Worm (Caenorhabditis elegans) whole organism, mixed stage, embryonic: Measurements from ENCODE around the gene skr-6.
"Not testable (repeated sequence)": the region's sequence is repeated elsewhere in the genome, so short reads cannot be mapped to it uniquely, and the experiment has no call there.

Experiments used
- M03D4.4 ChIP-seq: sonication (generic microtip); optimal IDR thresholded peaks from 2 replicates; lab custom pipeline; 2017; ENCODE audit warnings: mild to moderate bottlenecking, missing genetic modification characterization, missing compliant biosample characterization
- bed-3 ChIP-seq: fragments of 200-800 bp; sonication (Bioruptor generic); optimal IDR thresholded peaks from 3 replicates; lab custom pipeline; 2018; ENCODE audit warnings: mild to moderate bottlenecking, missing genetic modification characterization, moderate library complexity, missing compliant biosample characterization
- blmp-1 ChIP-seq: fragments of 150-350 bp; optimal IDR thresholded peaks from 2 replicates; lab custom pipeline; 2014; ENCODE audit warnings: missing biosample characterization, missing genetic modification characterization
- ceh-39 ChIP-seq: fragments of 150-350 bp; optimal IDR thresholded peaks from 2 replicates; lab custom pipeline; 2014; ENCODE audit warnings: missing biosample characterization, missing genetic modification characterization
- ceh-43 ChIP-seq: fragments of 200-800 bp; sonication (Bioruptor generic); optimal IDR thresholded peaks from 2 replicates; lab custom pipeline; 2018; ENCODE audit warnings: mild to moderate bottlenecking, missing genetic modification characterization, moderate library complexity, missing compliant biosample characterization
- ceh-83 ChIP-seq: fragments of 200-800 bp; sonication (Bioruptor generic); optimal IDR thresholded peaks from 2 replicates; lab custom pipeline; 2018; ENCODE audit warnings: mild to moderate bottlenecking, missing genetic modification characterization, missing compliant biosample characterization
- ces-1 ChIP-seq: fragments of 150-350 bp; optimal IDR thresholded peaks from 2 replicates; lab custom pipeline; 2014; ENCODE audit warnings: missing biosample characterization, missing genetic modification reagents, missing genetic modification characterization
- drap-1 ChIP-seq: fragments of 200-800 bp; sonication (Bioruptor generic); optimal IDR thresholded peaks from 3 replicates; lab custom pipeline; 2018; ENCODE audit warnings: mild to moderate bottlenecking, missing genetic modification characterization, missing compliant biosample characterization
- elt-1 ChIP-seq: sonication (generic microtip); optimal IDR thresholded peaks from 2 replicates; lab custom pipeline; 2017; ENCODE audit warnings: missing genetic modification characterization, mild to moderate bottlenecking, missing compliant biosample characterization, antibody characterized with exemption, moderate library complexity, borderline replicate concordance; ENCODE audit not compliant: insufficient read depth
- flh-1 ChIP-seq: fragments of 200-800 bp; sonication (Bioruptor generic); optimal IDR thresholded peaks from 2 replicates; lab custom pipeline; 2018; ENCODE audit warnings: mild to moderate bottlenecking, missing genetic modification characterization, moderate library complexity, missing compliant biosample characterization
- ham-2 ChIP-seq: fragments of 200-800 bp; sonication (Bioruptor generic); optimal IDR thresholded peaks from 2 replicates; lab custom pipeline; 2018; ENCODE audit warnings: mild to moderate bottlenecking, missing genetic modification characterization, missing compliant biosample characterization
- hlh-1 ChIP-seq: fragments of 150-350 bp; optimal IDR thresholded peaks from 2 replicates; lab custom pipeline; 2014; ENCODE audit warnings: missing biosample characterization, missing genetic modification reagents, missing genetic modification characterization
- lin-13 ChIP-seq: fragments of 150-350 bp; optimal IDR thresholded peaks from 2 replicates; lab custom pipeline; 2014; ENCODE audit warnings: missing biosample characterization, missing genetic modification characterization
- lin-32 ChIP-seq: fragments of 200-800 bp; sonication (Bioruptor generic); optimal IDR thresholded peaks from 2 replicates; lab custom pipeline; 2018; ENCODE audit warnings: mild to moderate bottlenecking, missing genetic modification characterization, missing compliant biosample characterization
- lsy-2 ChIP-seq: fragments of 150-350 bp; optimal IDR thresholded peaks from 2 replicates; lab custom pipeline; 2014; ENCODE audit warnings: missing biosample characterization, missing genetic modification characterization
- mab-5 ChIP-seq: fragments of 150-350 bp; optimal IDR thresholded peaks from 2 replicates; lab custom pipeline; 2014; ENCODE audit warnings: missing biosample characterization, missing genetic modification characterization
- mep-1 ChIP-seq: fragments of 150-350 bp; optimal IDR thresholded peaks from 2 replicates; lab custom pipeline; 2017; ENCODE audit warnings: missing biosample characterization, missing genetic modification reagents, missing genetic modification characterization, inconsistent platforms
- mls-2 ChIP-seq: sonication (generic microtip); optimal IDR thresholded peaks from 2 replicates; lab custom pipeline; 2016; ENCODE audit warnings: mild to moderate bottlenecking, missing genetic modification characterization, moderate library complexity, missing compliant biosample characterization
- nhr-12 ChIP-seq: fragments of 150-350 bp; optimal IDR thresholded peaks from 2 replicates; lab custom pipeline; 2014; ENCODE audit warnings: missing biosample characterization, missing genetic modification characterization
- nhr-2 ChIP-seq: fragments of 150-350 bp; optimal IDR thresholded peaks from 2 replicates; lab custom pipeline; 2014; ENCODE audit warnings: missing biosample characterization, missing genetic modification characterization
- nhr-237 ChIP-seq: fragments of 150-350 bp; optimal IDR thresholded peaks from 2 replicates; lab custom pipeline; 2014; ENCODE audit warnings: missing biosample characterization, missing genetic modification characterization
- nhr-28 ChIP-seq: fragments of 150-350 bp; optimal IDR thresholded peaks from 2 replicates; lab custom pipeline; 2014; ENCODE audit warnings: missing biosample characterization, missing genetic modification characterization
- pha-4 ChIP-seq: fragments of 150-350 bp; optimal IDR thresholded peaks from 2 replicates; lab custom pipeline; 2018; ENCODE audit warnings: missing biosample characterization, missing genetic modification reagents, missing genetic modification characterization
- sem-2 ChIP-seq: fragments of 200-800 bp; sonication (Bioruptor generic); optimal IDR thresholded peaks from 2 replicates; lab custom pipeline; 2018; ENCODE audit warnings: mild to moderate bottlenecking, missing genetic modification characterization, missing compliant biosample characterization
- snpc-4 ChIP-seq: fragments of 150-350 bp; optimal IDR thresholded peaks from 2 replicates; lab custom pipeline; 2014; ENCODE audit warnings: missing biosample characterization, missing genetic modification characterization
- sptf-1 ChIP-seq: sonication (generic microtip); optimal IDR thresholded peaks from 2 replicates; lab custom pipeline; 2017; ENCODE audit warnings: mild to moderate bottlenecking, missing genetic modification characterization, moderate library complexity, missing compliant biosample characterization
- tbx-8 ChIP-seq: fragments of 200-800 bp; sonication (Bioruptor generic); optimal IDR thresholded peaks from 2 replicates; lab custom pipeline; 2018; ENCODE audit warnings: mild to moderate bottlenecking, missing genetic modification characterization, moderate library complexity, missing compliant biosample characterization
- unc-62 ChIP-seq: fragments of 150-350 bp; optimal IDR thresholded peaks from 2 replicates; lab custom pipeline; 2014; ENCODE audit warnings: missing biosample characterization, missing genetic modification reagents, missing genetic modification characterization
- zip-8 ChIP-seq: fragments of 150-350 bp; optimal IDR thresholded peaks from 2 replicates; lab custom pipeline; 2014; ENCODE audit warnings: missing biosample characterization, missing genetic modification characterization
- ztf-11 ChIP-seq: fragments of 150-350 bp; optimal IDR thresholded peaks from 2 replicates; lab custom pipeline; 2014; ENCODE audit warnings: missing biosample characterization, missing genetic modification characterization

Gene skr-6

ce11 chrV:18269885-18270284, at the start of gene skr-6:
TSS of gene skr-6 (minus strand) at chrV:18269985.
- no peak for TF ChIP-seq tbx-8
- no peak for TF ChIP-seq ceh-39
- no peak for TF ChIP-seq nhr-12 (tag; lab: Kevin White, UChicago)
- TF ChIP-seq ztf-11 (tag; lab: Kevin White, UChicago) = no peak
- TF ChIP-seq elt-1 (tag; lab: Kevin White, UChicago) = no peak
- no peak for TF ChIP-seq mep-1 (tag; lab: Kevin White, UChicago)
- no peak for TF ChIP-seq M03D4.4 (tag; lab: Kevin White, UChicago)
- no peak for TF ChIP-seq ham-2 (GFP tag; lab: Kevin White, UChicago)
- TF ChIP-seq ceh-83 = no peak
- no peak for TF ChIP-seq drap-1 (GFP tag; lab: Kevin White, UChicago)
- no peak for TF ChIP-seq unc-62
- no peak for TF ChIP-seq hlh-1
- TF ChIP-seq bed-3 (GFP tag; lab: Kevin White, UChicago) = no peak
- TF ChIP-seq nhr-2 (tag; lab: Kevin White, UChicago) = no peak
- no peak for TF ChIP-seq blmp-1
- TF ChIP-seq mls-2 = no peak
- TF ChIP-seq lin-32 (GFP tag; lab: Kevin White, UChicago) = no peak
- TF ChIP-seq mab-5 (tag; lab: Kevin White, UChicago) = no peak
- no peak for TF ChIP-seq nhr-28
- no peak for TF ChIP-seq flh-1 (GFP tag; lab: Kevin White, UChicago)
- TF ChIP-seq, all 35 proteins: peak for 0

ce11 chrV:18318312-18318711, 48.5 kb upstream of the skr-6 start, which contains the start of gene fbxb-119:
TSS of gene fbxb-119 (plus strand) at chrV:18318612.
- TF ChIP-seq zip-8 (tag; lab: Kevin White, UChicago) (no peak), ces-1 (no peak), blmp-1 (no peak), flh-1 (GFP tag; lab: Kevin White, UChicago) (no peak), snpc-4 (tag; lab: Kevin White, UChicago) (no peak), nhr-2 (tag; lab: Kevin White, UChicago) (no peak), ceh-39 (no peak), ztf-11 (tag; lab: Kevin White, UChicago) (no peak), elt-1 (tag; lab: Kevin White, UChicago) (no peak), nhr-28 (no peak), M03D4.4 (tag; lab: Kevin White, UChicago) (no peak), nhr-237 (no peak), lsy-2 (tag; lab: Kevin White, UChicago) (no peak), pha-4 (tag; lab: Kevin White, UChicago) (no peak)
- TF ChIP-seq, all 35 proteins: peak for 0

DNA sequence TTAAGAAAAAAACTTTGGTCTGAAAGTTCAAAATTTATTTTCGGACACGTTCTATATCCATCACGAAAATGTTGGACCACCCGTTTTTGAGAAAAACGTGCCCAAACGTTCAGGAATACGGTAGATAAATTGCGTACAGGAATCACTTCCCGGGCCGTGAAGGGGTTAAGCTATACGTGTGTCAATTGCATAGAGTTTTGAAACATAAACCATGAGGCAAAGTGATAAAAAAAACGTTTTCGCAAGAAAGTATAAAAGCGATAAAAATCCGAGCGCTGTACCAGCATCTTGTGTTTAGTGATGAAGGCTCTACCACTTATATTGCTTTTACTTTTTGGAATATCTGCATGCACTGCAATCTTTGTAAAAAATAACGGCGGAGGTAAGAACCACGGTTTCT, 32.6 kb upstream of the skr-6 start, which contains the start of gene Y51A2A.6:
Gene Y51A2A.6 (plus strand): TSS at position 301 of the 400 bp plus-strand sequence.
- TF ChIP-seq ces-1; flh-1 (GFP tag; lab: Kevin White, UChicago); M03D4.4 (tag; lab: Kevin White, UChicago): not testable (repeated sequence)
- TF ChIP-seq, all 35 proteins: peak for 0; not testable (repeated sequence) for 35

ce11 chrV:18299313-18299712, 29.5 kb upstream of the skr-6 start:
- TF ChIP-seq sptf-1 (tag; lab: Kevin White, UChicago) = no peak
- TF ChIP-seq, all 35 proteins: peak for 0

DNA sequence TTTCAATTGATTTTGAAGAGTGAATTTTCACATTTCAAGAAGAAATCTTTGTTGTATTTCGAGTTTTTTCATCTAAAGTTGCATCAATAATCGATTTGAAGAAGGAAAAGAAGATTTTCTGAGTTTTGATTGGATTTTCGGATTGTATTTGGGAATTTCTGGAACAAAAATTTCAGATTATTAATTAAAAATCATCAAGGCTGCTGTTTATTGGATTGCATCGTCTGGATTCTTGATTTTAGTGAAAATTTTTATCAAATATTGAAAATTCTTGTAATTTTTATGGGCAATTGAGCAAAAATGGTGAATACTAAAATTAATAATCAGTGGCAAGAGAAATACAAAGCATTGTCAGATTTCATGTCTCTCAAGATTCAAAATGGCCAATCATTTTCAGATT, 28.7 kb upstream of the skr-6 start, which contains the start of gene Y51A2A.5:
Gene Y51A2A.5 (plus strand): TSS at position 301 of the 400 bp plus-strand sequence.
- TF ChIP-seq ceh-43 (no peak), snpc-4 (tag; lab: Kevin White, UChicago) (no peak), lsy-2 (tag; lab: Kevin White, UChicago) (no peak), sem-2 (GFP tag; lab: Kevin White, UChicago) (no peak), lin-13 (tag; lab: Kevin White, UChicago) (no peak), ces-1 (no peak), blmp-1 (no peak), ham-2 (GFP tag; lab: Kevin White, UChicago) (no peak), elt-1 (tag; lab: Kevin White, UChicago) (no peak), zip-8 (tag; lab: Kevin White, UChicago) (no peak), flh-1 (GFP tag; lab: Kevin White, UChicago) (no peak)
